Worm (Caenorhabditis elegans) whole organism, L1 larva: ENCODE measurements around the gene mrpl-11.
A peak's percentile ranks its signal among the peaks of the same experiment; 100 is the strongest.

Experiments
- lin-15B ChIP-seq: fragments of 150-350 bp; sonication (generic microtip); optimal IDR thresholded peaks from 3 replicates; lab custom pipeline; 2014; ENCODE audit warnings: missing biosample characterization, missing genetic modification characterization
- nhr-19 ChIP-seq: fragments of 200-800 bp; sonication (Bioruptor generic); conservative IDR thresholded peaks from 2 replicates; pipeline ENCODE4 v1.3.6; 2022; ENCODE audit warnings: missing genetic modification characterization, missing compliant biosample characterization
- unc-62 ChIP-seq: fragments of 150-350 bp; optimal IDR thresholded peaks from 2 replicates; lab custom pipeline; 2014; ENCODE audit warnings: missing biosample characterization, missing genetic modification reagents, missing genetic modification characterization

- TF ChIP-seq lin-15B (tag; lab: Kevin White, UChicago) (no peak), unc-62 (GFP tag; lab: Kevin White, UChicago) (no peak), nhr-19 (GFP tag; lab: Robert Waterston, UW) (peak; percentile 30; the same call in 1 of the 2 replicates)
Observed at ce11 chrIII:8739126-8739525, 21.7 kb downstream of the mrpl-11 start.
